Worm (Caenorhabditis elegans) whole organism, late embryonic: ENCODE data around the gene spig-7.

Experiments used
- ceh-24 ChIP-seq: sonication (generic microtip); optimal IDR thresholded peaks from 2 replicates; lab custom pipeline; 2016; ENCODE audit warnings: mild to moderate bottlenecking, missing genetic modification characterization, missing compliant biosample characterization
- mec-3 ChIP-seq: sonication (generic microtip); optimal IDR thresholded peaks from 2 replicates; lab custom pipeline; 2016; ENCODE audit warnings: borderline replicate concordance, missing genetic modification characterization, missing compliant biosample characterization
- pha-4 ChIP-seq: fragments of 150-350 bp; optimal IDR thresholded peaks from 2 replicates; lab custom pipeline; 2018; ENCODE audit warnings: missing biosample characterization, missing genetic modification reagents, missing genetic modification characterization
- pqm-1 ChIP-seq: sonication (generic microtip); optimal IDR thresholded peaks from 2 replicates; lab custom pipeline; 2016; ENCODE audit warnings: missing genetic modification characterization, missing compliant biosample characterization
- ttx-3 ChIP-seq: sonication (generic microtip); optimal IDR thresholded peaks from 2 replicates; lab custom pipeline; 2016; ENCODE audit warnings: missing genetic modification reagents, missing genetic modification characterization, missing compliant biosample characterization
- unc-86 ChIP-seq: sonication (generic microtip); optimal IDR thresholded peaks from 2 replicates; lab custom pipeline; 2016; ENCODE audit warnings: missing genetic modification characterization, missing compliant biosample characterization

DNA sequence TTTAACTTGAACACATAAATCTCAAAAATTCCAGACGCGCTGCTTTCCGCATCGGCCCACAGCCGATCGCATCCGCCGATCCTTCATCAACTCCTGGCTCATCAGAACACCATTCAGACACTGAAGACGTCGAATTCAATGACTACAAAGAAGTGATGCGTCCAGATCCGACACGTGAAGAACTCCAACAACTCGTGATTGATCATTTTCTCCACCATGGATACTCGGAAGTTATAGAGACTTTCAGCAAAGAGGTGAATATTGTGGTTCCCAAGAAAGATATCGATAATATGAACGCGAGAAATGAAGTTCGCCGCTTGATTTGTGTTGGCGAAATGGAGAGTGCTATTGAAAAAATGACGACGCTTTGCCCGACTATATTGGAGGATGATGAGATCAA is 25.7 kb upstream of the spig-7 start:
- no peak for TF ChIP-seq pha-4 (tag; lab: Kevin White, UChicago)
- no peak for TF ChIP-seq ttx-3 (tag; lab: Kevin White, UChicago)
- TF ChIP-seq unc-86: no peak
- no peak for TF ChIP-seq ceh-24
- no peak for TF ChIP-seq mec-3 (tag; lab: Kevin White, UChicago)
- no peak for TF ChIP-seq pqm-1 (tag; lab: Kevin White, UChicago)
